Worm (Caenorhabditis elegans): ENCODE measurements around the gene mstr-2.

Gene mstr-2

DNA sequence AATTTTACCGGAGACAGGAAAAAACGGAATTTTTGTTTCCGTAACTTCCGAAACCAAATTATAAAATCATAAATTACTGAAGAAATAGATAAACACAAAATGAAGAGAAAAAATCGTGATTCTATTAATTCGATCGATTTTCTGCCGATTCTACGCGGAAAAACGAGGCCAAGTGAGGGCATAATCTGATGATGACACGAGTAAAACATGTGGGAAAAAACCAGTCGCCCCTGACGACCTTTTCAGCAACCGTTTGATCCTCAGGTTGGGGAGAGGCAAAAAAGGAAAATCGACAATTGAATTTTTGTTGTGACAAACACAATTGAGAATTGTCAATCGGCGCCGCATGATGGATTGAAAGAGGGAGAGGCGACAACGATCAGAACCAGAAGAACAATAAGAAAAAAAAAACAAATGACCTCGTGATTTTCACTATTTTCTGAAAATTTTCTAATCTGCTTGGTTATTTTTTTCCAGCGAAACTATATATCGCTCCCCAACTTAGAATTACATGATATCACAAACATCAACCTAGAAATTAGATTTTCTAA is 36.1 kb downstream of the mstr-2 start:
- no peak for TF ChIP-seq lin-13 (tag; optimal IDR thresholded peaks at IDR 0.05)
- no peak for TF ChIP-seq elt-3 (tag; optimal IDR thresholded peaks at IDR 0.05)
- TF ChIP-seq nhr-237 (tag; optimal IDR thresholded peaks at IDR 0.05): no peak
- TF ChIP-seq mep-1 (tag; optimal IDR thresholded peaks at IDR 0.05): no peak
- TF ChIP-seq tbx-8 (GFP tag; optimal IDR thresholded peaks at IDR 0.05): no peak
- TF ChIP-seq elt-1 (tag; optimal IDR thresholded peaks at IDR 0.05; ENCODE audit: borderline replicate concordance, insufficient read depth): no peak
- TF ChIP-seq lin-32 (GFP tag; optimal IDR thresholded peaks at IDR 0.05): no peak
- TF ChIP-seq nhr-12 (tag; optimal IDR thresholded peaks at IDR 0.05): no peak
- no peak for TF ChIP-seq nhr-28 (tag; optimal IDR thresholded peaks at IDR 0.05)
- TF ChIP-seq sem-2 (GFP tag; optimal IDR thresholded peaks at IDR 0.05): no peak
- TF ChIP-seq cnd-1 (tag; optimal IDR thresholded peaks at IDR 0.05): no peak
- TF ChIP-seq blmp-1 (tag; optimal IDR thresholded peaks at IDR 0.05): no peak
- no peak for TF ChIP-seq bed-3 (GFP tag; optimal IDR thresholded peaks at IDR 0.05)
- TF ChIP-seq unc-120 (tag; optimal IDR thresholded peaks at IDR 0.05; ENCODE audit: poor library complexity, severe bottlenecking): no peak
- TF ChIP-seq snpc-4 (tag; optimal IDR thresholded peaks at IDR 0.05): no peak
- TF ChIP-seq ztf-11 (tag; optimal IDR thresholded peaks at IDR 0.05): no peak

DNA sequence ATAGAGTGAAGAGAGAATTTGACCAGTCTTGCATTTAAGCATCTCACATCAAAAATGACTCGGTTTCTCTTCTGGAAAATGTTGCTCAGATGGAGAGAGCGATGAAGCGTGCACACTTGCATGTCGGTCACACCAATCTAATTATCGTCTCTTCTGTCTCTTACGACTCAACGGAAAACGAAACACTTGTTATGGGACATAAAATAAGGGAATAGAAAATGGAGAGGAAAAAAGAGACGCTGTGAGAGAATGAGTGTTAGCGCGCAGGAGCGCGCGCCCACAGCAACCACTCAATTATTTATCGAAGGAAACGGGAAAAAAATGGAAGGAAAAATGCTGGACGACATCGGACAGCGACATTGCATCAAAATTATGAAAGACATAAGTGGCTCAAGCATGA is 36.8 kb downstream of the mstr-2 start:
- TF ChIP-seq flh-1 (GFP tag; optimal IDR thresholded peaks at IDR 0.05) (no peak), ztf-11 (tag; optimal IDR thresholded peaks at IDR 0.05) (no peak), unc-39 (tag; optimal IDR thresholded peaks at IDR 0.05) (no peak), ces-1 (GFP tag; optimal IDR thresholded peaks at IDR 0.05) (peak; percentile 97), mls-2 (tag; optimal IDR thresholded peaks at IDR 0.05) (peak; percentile 58), nhr-237 (tag; optimal IDR thresholded peaks at IDR 0.05) (no peak), nhr-28 (tag; optimal IDR thresholded peaks at IDR 0.05) (no peak), elt-3 (tag; optimal IDR thresholded peaks at IDR 0.05) (no peak), mep-1 (tag; optimal IDR thresholded peaks at IDR 0.05) (no peak), M03D4.4 (tag; optimal IDR thresholded peaks at IDR 0.05) (peak; percentile 20), ham-2 (GFP tag; optimal IDR thresholded peaks at IDR 0.05) (no peak), bed-3 (GFP tag; optimal IDR thresholded peaks at IDR 0.05) (no peak)

DNA sequence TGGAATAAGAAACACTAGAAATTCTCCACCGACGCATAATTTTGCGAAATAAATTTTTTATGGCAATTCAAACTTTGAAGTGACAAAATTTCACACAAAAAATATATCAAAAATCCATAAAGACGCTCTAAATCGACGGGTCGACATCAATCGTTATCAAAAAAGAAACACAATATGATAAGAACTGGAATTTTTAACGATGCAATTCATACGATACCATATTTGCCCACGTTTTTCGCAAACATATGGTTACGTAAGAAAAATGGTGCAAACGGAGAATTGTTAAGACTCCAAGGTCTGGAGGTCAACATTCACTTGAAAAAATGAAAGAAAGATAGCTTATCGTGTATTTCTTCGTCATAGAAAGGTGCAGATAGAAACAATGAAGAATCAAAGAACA is 37.2 kb downstream of the mstr-2 start:
- TF ChIP-seq nhr-76 (tag; optimal IDR thresholded peaks at IDR 0.05) (no peak), unc-62 (GFP tag; optimal IDR thresholded peaks at IDR 0.05) (no peak), lsy-2 (tag; optimal IDR thresholded peaks at IDR 0.05) (no peak), ceh-83 (GFP tag; optimal IDR thresholded peaks at IDR 0.05) (no peak), blmp-1 (tag; optimal IDR thresholded peaks at IDR 0.05) (no peak), sptf-1 (tag; optimal IDR thresholded peaks at IDR 0.05) (no peak), tbx-8 (GFP tag; optimal IDR thresholded peaks at IDR 0.05) (no peak), M03D4.4 (tag; optimal IDR thresholded peaks at IDR 0.05) (no peak)

DNA sequence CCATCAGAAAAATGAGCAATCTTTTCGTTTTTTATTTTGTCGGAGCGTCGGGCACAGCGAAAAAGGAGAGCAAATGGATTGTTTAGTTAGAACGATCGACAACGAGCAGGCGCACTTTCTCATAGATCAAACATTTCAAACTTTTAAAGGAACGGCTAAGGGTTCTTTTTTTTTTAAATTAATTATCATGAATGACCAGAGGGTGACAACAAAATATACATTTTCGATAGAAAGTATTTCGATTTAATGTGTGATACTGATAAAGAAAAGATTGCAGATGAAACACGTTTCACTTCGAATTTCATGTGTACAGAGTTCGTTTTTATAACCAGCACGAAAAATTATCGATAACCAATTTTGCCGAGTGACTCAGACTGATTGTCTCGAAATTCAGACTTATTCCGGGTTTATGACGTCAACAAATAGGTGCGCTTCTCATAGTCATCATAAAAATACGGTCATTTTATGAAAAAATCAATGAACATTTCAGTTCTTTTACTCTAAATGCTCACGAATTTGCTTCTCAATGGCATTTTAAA is 37.7 kb downstream of the mstr-2 start:
- TF ChIP-seq lin-13 (tag; optimal IDR thresholded peaks at IDR 0.05) (no peak), bed-3 (GFP tag; optimal IDR thresholded peaks at IDR 0.05) (no peak), flh-1 (GFP tag; optimal IDR thresholded peaks at IDR 0.05) (no peak), hlh-1 (tag; optimal IDR thresholded peaks at IDR 0.05) (no peak), M03D4.4 (tag; optimal IDR thresholded peaks at IDR 0.05) (no peak), mep-1 (tag; optimal IDR thresholded peaks at IDR 0.05) (no peak), sptf-1 (tag; optimal IDR thresholded peaks at IDR 0.05) (no peak), unc-120 (tag; optimal IDR thresholded peaks at IDR 0.05; ENCODE audit: poor library complexity, severe bottlenecking) (no peak), unc-62 (GFP tag; optimal IDR thresholded peaks at IDR 0.05) (no peak), elt-3 (tag; optimal IDR thresholded peaks at IDR 0.05) (no peak), ceh-43 (GFP tag; optimal IDR thresholded peaks at IDR 0.05) (no peak), nhr-2 (tag; optimal IDR thresholded peaks at IDR 0.05) (no peak), lsy-2 (tag; optimal IDR thresholded peaks at IDR 0.05) (no peak), mls-2 (tag; optimal IDR thresholded peaks at IDR 0.05) (no peak), ceh-83 (GFP tag; optimal IDR thresholded peaks at IDR 0.05) (no peak), drap-1 (GFP tag; optimal IDR thresholded peaks at IDR 0.05) (no peak), nhr-76 (tag; optimal IDR thresholded peaks at IDR 0.05) (no peak), blmp-1 (tag; optimal IDR thresholded peaks at IDR 0.05) (no peak)

All from whole organism, mixed stage, embryonic.